Worm (Caenorhabditis elegans): ENCODE results near the gene otub-1.
A peak's percentile ranks its signal among the peaks of the same experiment; 100 is the strongest.

otub-1 gene

ce11 chrV:15068378-15068777 lies 2.3 kb downstream of the otub-1 start, which contains the start of gene dnj-3:
dnj-3 (plus strand) TSS chrV:15068678.
- TF ChIP-seq ceh-45 (GFP tag; IDR thresholded peaks at IDR 0.05), result no peak

ce11 chrV:15069435-15069985 lies 3.4 kb downstream of the otub-1 start:
- TF ChIP-seq unc-42 (tag; optimal IDR thresholded peaks at IDR 0.05) (peak; percentile 73), elt-4 (tag; optimal IDR thresholded peaks at IDR 0.05) (no peak)

- TF ChIP-seq ceh-31 (tag; optimal IDR thresholded peaks at IDR 0.05), result peak; percentile 92
- TF ChIP-seq ceh-45 (GFP tag; IDR thresholded peaks at IDR 0.05), result no peak
- TF ChIP-seq ttx-3 (tag; optimal IDR thresholded peaks at IDR 0.05), result no peak
- no peak for TF ChIP-seq sox-4 (tag; optimal IDR thresholded peaks at IDR 0.05)
- no peak for TF ChIP-seq hlh-15 (tag; optimal IDR thresholded peaks at IDR 0.05)
- TF ChIP-seq ama-1 (optimal IDR thresholded peaks at IDR 0.05), result no peak
- no peak for TF ChIP-seq ceh-30 (tag; optimal IDR thresholded peaks at IDR 0.05)
- no peak for TF ChIP-seq madf-2 (tag; optimal IDR thresholded peaks at IDR 0.05)
- TF ChIP-seq ceh-18 (tag; optimal IDR thresholded peaks at IDR 0.05), result peak; percentile 95
- peak; percentile 49 for TF ChIP-seq C08G9.2 (tag; optimal IDR thresholded peaks at IDR 0.05)
- peak; percentile 98 for TF ChIP-seq ceh-34 (tag; optimal IDR thresholded peaks at IDR 0.05)
- no peak for TF ChIP-seq pha-4 (tag; optimal IDR thresholded peaks at IDR 0.05)
- peak; percentile 89 for TF ChIP-seq unc-55 (GFP tag; optimal IDR thresholded peaks at IDR 0.05)
- peak; percentile 58 for TF ChIP-seq pax-1 (tag; optimal IDR thresholded peaks at IDR 0.05)
- no peak for TF ChIP-seq pqm-1 (tag; optimal IDR thresholded peaks at IDR 0.05)
- TF ChIP-seq tbx-7 (tag; optimal IDR thresholded peaks at IDR 0.05), result no peak
- TF ChIP-seq syd-9 (tag; optimal IDR thresholded peaks at IDR 0.05), result peak; percentile 24
- TF ChIP-seq lim-6 (tag; optimal IDR thresholded peaks at IDR 0.05), result no peak
- no peak for TF ChIP-seq ceh-19 (GFP tag; optimal IDR thresholded peaks at IDR 0.05)
- no peak for TF ChIP-seq hlh-6 (tag; optimal IDR thresholded peaks at IDR 0.05)
- TF ChIP-seq eyg-1 (tag; optimal IDR thresholded peaks at IDR 0.05), result no peak
- TF ChIP-seq pat-9 (tag; optimal IDR thresholded peaks at IDR 0.05), result no peak
- no peak for TF ChIP-seq K02D7.2 (tag; optimal IDR thresholded peaks at IDR 0.05)
- peak; percentile 74 for TF ChIP-seq ceh-14 (tag; optimal IDR thresholded peaks at IDR 0.05)
- TF ChIP-seq unc-42 (tag; optimal IDR thresholded peaks at IDR 0.05), result peak; percentile 90
- no peak for TF ChIP-seq gmeb-2 (tag; optimal IDR thresholded peaks at IDR 0.05)
- no peak for TF ChIP-seq ets-4 (tag; optimal IDR thresholded peaks at IDR 0.05)
- peak; percentile 84 for TF ChIP-seq tbx-2 (tag; optimal IDR thresholded peaks at IDR 0.05)
- no peak for TF ChIP-seq ztf-16 (tag; optimal IDR thresholded peaks at IDR 0.05)
- no peak for TF ChIP-seq C38D4.7 (GFP tag; optimal IDR thresholded peaks at IDR 0.05)
- TF ChIP-seq T23F11.4 (GFP tag; optimal IDR thresholded peaks at IDR 0.05), result no peak
- TF ChIP-seq ceh-2 (tag; optimal IDR thresholded peaks at IDR 0.05), result peak; percentile 60
- peak; percentile 52 for TF ChIP-seq F13H6.1 (tag; optimal IDR thresholded peaks at IDR 0.05)
- no peak for TF ChIP-seq elt-2 (tag; optimal IDR thresholded peaks at IDR 0.05)
- no peak for TF ChIP-seq npax-4 (tag; optimal IDR thresholded peaks at IDR 0.05)
- no peak for TF ChIP-seq ceh-9 (tag; optimal IDR thresholded peaks at IDR 0.05)
- peak; percentile 28; the same call in 1 of the 2 replicates for TF ChIP-seq sox-2 (GFP tag; IDR thresholded peaks at IDR 0.05)
- TF ChIP-seq ceh-48 (tag; optimal IDR thresholded peaks at IDR 0.05), result peak; percentile 52
- TF ChIP-seq fkh-6 (tag; optimal IDR thresholded peaks at IDR 0.05), result peak; percentile 6
- TF ChIP-seq ceh-6 (GFP tag; optimal IDR thresholded peaks at IDR 0.05), result no peak
- TF ChIP-seq ahr-1 (tag; optimal IDR thresholded peaks at IDR 0.05), result no peak
- TF ChIP-seq rnt-1 (tag; optimal IDR thresholded peaks at IDR 0.05), result peak; percentile 89
- peak; percentile 3 for TF ChIP-seq K09A11.1 (tag; optimal IDR thresholded peaks at IDR 0.05; ENCODE audit: insufficient read depth)
- TF ChIP-seq pha-2 (tag; optimal IDR thresholded peaks at IDR 0.05), result no peak
- TF ChIP-seq dmd-4 (tag; optimal IDR thresholded peaks at IDR 0.05; ENCODE audit: borderline replicate concordance), result no peak
- TF ChIP-seq hlh-13 (GFP tag; optimal IDR thresholded peaks at IDR 0.05), result no peak
Observed at ce11 chrV:15071015-15071810, 5.1 kb downstream of the otub-1 start, which contains the start of gene unc-76. unc-76 (plus strand) TSS chrV:15071760.
